Fruit fly (Drosophila melanogaster) whole organism, wandering third instar larva: ENCODE measurements around the gene TfIIEbeta.

Experiments
- Hr78 ChIP-seq: fragments of >200 bp; optimal IDR thresholded peaks from 2 replicates; lab custom pipeline; 2017; ENCODE audit warnings: missing biosample characterization, missing genetic modification characterization
- psq ChIP-seq: fragments of 200-800 bp; sonication (Bioruptor generic); optimal IDR thresholded peaks from 3 replicates; lab custom pipeline; 2017; ENCODE audit warnings: missing biosample characterization, mild to moderate bottlenecking, missing genetic modification characterization, moderate library complexity

DNA sequence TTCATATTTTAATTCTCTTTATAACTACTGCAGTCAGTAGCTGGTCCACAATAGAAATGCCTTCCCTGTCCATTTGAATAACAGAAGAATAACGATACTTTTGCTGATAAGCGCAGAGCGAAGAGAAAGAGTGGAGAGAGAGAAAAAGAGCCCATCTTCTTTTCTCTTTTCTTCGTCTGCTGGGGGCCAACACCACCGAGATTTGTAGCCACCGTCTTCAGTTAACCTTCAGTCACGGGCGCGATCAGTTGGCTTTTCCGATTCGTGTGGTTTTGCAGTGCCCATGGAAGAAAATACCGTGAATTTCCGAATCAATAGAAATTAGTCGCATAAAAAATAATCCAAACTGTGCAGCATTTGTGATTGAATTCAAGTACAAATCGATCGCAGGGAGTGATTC lies 23.3 kb upstream of the TfIIEbeta start, which contains the start of gene CG1273:
- TF ChIP-seq psq (GFP tag; lab: Kevin White, UChicago), result no peak
- no peak for TF ChIP-seq Hr78 (GFP tag; lab: Kevin White, UChicago)
